Fruit fly (Drosophila melanogaster): ENCODE data around the gene CG2701.

The CG2701 gene

dm6 chrX:2744042-2744441, 23.9 kb upstream of the CG2701 start, which contains the start of gene Syx4 (continued):
- TF ChIP-seq Hr51 (GFP tag; optimal IDR thresholded peaks at IDR 0.05) (peak; percentile 78 to 93), Med (GFP tag) (peak; percentile 99), CG9797 (GFP tag; optimal IDR thresholded peaks at IDR 0.05) (no peak), Nf-YB (GFP tag; optimal IDR thresholded peaks at IDR 0.05) (peak; percentile 76), CG7372 (GFP tag; IDR thresholded peaks at IDR 0.05) (peak; percentile 83), Doc3 (GFP tag; IDR thresholded peaks at IDR 0.05; ENCODE audit: partially characterized antibody) (no peak), bowl (GFP tag; IDR thresholded peaks at IDR 0.05) (peak; percentile 85), NfI (GFP tag; optimal IDR thresholded peaks at IDR 0.05) (peak; percentile 88), Hr78 (GFP tag; optimal IDR thresholded peaks at IDR 0.05) (peak in 1 of 2 experiments; percentile 53), PHDP (tag; optimal IDR thresholded peaks at IDR 0.05) (peak; percentile 95), knrl (GFP tag; IDR thresholded peaks at IDR 0.05; ENCODE audit: partially characterized antibody) (no peak), CG9437 (GFP tag; optimal IDR thresholded peaks at IDR 0.05) (peak; percentile 77), D (optimal IDR thresholded peaks at IDR 0.05) (no peak), D (GFP tag; optimal IDR thresholded peaks at IDR 0.05) (peak; percentile 77), CG8281 (tag; optimal IDR thresholded peaks at IDR 0.05) (peak; percentile 71), Hmr (GFP tag; optimal IDR thresholded peaks at IDR 0.05) (peak; percentile 95), eyg (GFP tag; optimal IDR thresholded peaks at IDR 0.05) (peak; percentile 85), Dbx (GFP tag; IDR thresholded peaks at IDR 0.05) (peak; percentile 89), unpg (GFP tag; optimal IDR thresholded peaks at IDR 0.05) (peak; percentile 95), B-H1 (GFP tag; IDR thresholded peaks at IDR 0.05) (peak; percentile 82), CG1529 (GFP tag; optimal IDR thresholded peaks at IDR 0.05) (peak; percentile 73), btn (GFP tag; optimal IDR thresholded peaks at IDR 0.05) (peak; percentile 75), CG32767 (GFP tag; IDR thresholded peaks at IDR 0.05) (peak; percentile 86), CG11695 (GFP tag; IDR thresholded peaks at IDR 0.05) (peak; percentile 94), CG12659 (GFP tag; optimal IDR thresholded peaks at IDR 0.05) (peak; percentile 92), gcm (GFP tag; optimal IDR thresholded peaks at IDR 0.05) (peak; percentile 85), sim (GFP tag; IDR thresholded peaks at IDR 0.05) (peak; percentile 80), CG7839 (tag; optimal IDR thresholded peaks at IDR 0.05) (peak; percentile 95), CG17186 (GFP tag; optimal IDR thresholded peaks at IDR 0.05) (no peak), MTF-1 (GFP tag; optimal IDR thresholded peaks at IDR 0.05; ENCODE audit: borderline replicate concordance) (peak; percentile 78), ttk (GFP tag; IDR thresholded peaks at IDR 0.05) (peak; percentile 86), CG8478 (optimal IDR thresholded peaks at IDR 0.05) (no peak), CG7987 (GFP tag; optimal IDR thresholded peaks at IDR 0.05) (peak; percentile 87), CG5953 (GFP tag; IDR thresholded peaks at IDR 0.05) (peak; percentile 92), ems (GFP tag; optimal IDR thresholded peaks at IDR 0.05) (peak; percentile 88), Optix (GFP tag; IDR thresholded peaks at IDR 0.05) (peak; percentile 78), CG10979 (tag; optimal IDR thresholded peaks at IDR 0.05) (peak; percentile 78), CG17568 (GFP tag; optimal IDR thresholded peaks at IDR 0.05) (peak; percentile 81), klu (GFP tag; IDR thresholded peaks at IDR 0.05) (peak; percentile 56; the same call in 1 of the 2 replicates), Hsf (GFP tag; optimal IDR thresholded peaks at IDR 0.05) (peak; percentile 87), YL-1 (GFP tag; optimal IDR thresholded peaks at IDR 0.05) (peak; percentile 12), sens-2 (GFP tag; IDR thresholded peaks at IDR 0.05) (peak; percentile 80), TFAM (GFP tag; optimal IDR thresholded peaks at IDR 0.05) (peak; percentile 22), oc (tag; optimal IDR thresholded peaks at IDR 0.05) (peak; percentile 91), luna (GFP tag; optimal IDR thresholded peaks at IDR 0.05) (peak; percentile 84), org-1 (GFP tag; optimal IDR thresholded peaks at IDR 0.05) (peak; percentile 92), CG33557 (GFP tag; optimal IDR thresholded peaks at IDR 0.05) (no peak), gsb (GFP tag; IDR thresholded peaks at IDR 0.05) (peak; percentile 87), pzg (GFP tag; optimal IDR thresholded peaks at IDR 0.05) (peak; percentile 20), sisA (GFP tag; IDR thresholded peaks at IDR 0.05) (peak; percentile 76), cad (GFP tag; optimal IDR thresholded peaks at IDR 0.05) (no peak)

Measured in whole organism, embryonic.